Worm (Caenorhabditis elegans): ENCODE results near the gene daf-4.

Gene daf-4

ce11 chrIII:5680141-5680540, 55.2 kb downstream of the daf-4 start, which contains the start of gene pst-2 (continued):
- TF ChIP-seq snpc-1.3 (tag; optimal IDR thresholded peaks at IDR 0.05; ENCODE audit: insufficient read depth) (no peak), D2030.7 (GFP tag; IDR thresholded peaks at IDR 0.05) (no peak), lag-1 (GFP tag; IDR thresholded peaks at IDR 0.05) (no peak), Y95B8A.8 (GFP tag; IDR thresholded peaks at IDR 0.05) (0 out of 2 replicates have a peak, but pooled peaks have one; percentile 6), nhr-80 (tag; optimal IDR thresholded peaks at IDR 0.05) (no peak), attf-3 (GFP tag; conservative IDR thresholded peaks at IDR 0.05) (no peak), egl-18 (GFP tag; IDR thresholded peaks at IDR 0.05) (no peak), dpff-1 (tag; optimal IDR thresholded peaks at IDR 0.05) (no peak), ekl-4 (GFP tag; IDR thresholded peaks at IDR 0.05) (0 out of 2 replicates have a peak, but pooled peaks have one; percentile 25), hsf-1 (GFP tag; IDR thresholded peaks at IDR 0.05) (peak; percentile 64; the same call in 1 of the 2 replicates), him-1 (tag; optimal IDR thresholded peaks at IDR 0.05) (peak; percentile 47), cebp-2 (GFP tag; IDR thresholded peaks at IDR 0.05) (no peak), egl-44 (GFP tag; IDR thresholded peaks at IDR 0.05) (0 out of 2 replicates have a peak, but pooled peaks have one; percentile 13), Y53G8AR.9 (GFP tag; conservative IDR thresholded peaks at IDR 0.05) (peak; percentile 72; the same call in 1 of the 2 replicates), nhr-90 (tag; optimal IDR thresholded peaks at IDR 0.05) (no peak), zim-3 (tag; optimal IDR thresholded peaks at IDR 0.05) (no peak), somi-1 (GFP tag; optimal IDR thresholded peaks at IDR 0.05) (no peak), xnd-1 (tag; optimal IDR thresholded peaks at IDR 0.05) (peak; percentile 3), F49E8.2 (tag; optimal IDR thresholded peaks at IDR 0.05; ENCODE audit: insufficient read depth) (peak; percentile 90), T07F8.4 (tag; optimal IDR thresholded peaks at IDR 0.05) (no peak), pbrm-1 (GFP tag; IDR thresholded peaks at IDR 0.05) (peak; percentile 43; the same call in 1 of the 2 replicates), hmg-1.2 (GFP tag; IDR thresholded peaks at IDR 0.05) (0 out of 2 replicates have a peak, but pooled peaks have one; percentile 6), ZK185.1 (tag; optimal IDR thresholded peaks at IDR 0.05; ENCODE audit: poor library complexity, severe bottlenecking) (no peak), mcd-1 (GFP tag; IDR thresholded peaks at IDR 0.05) (no peak), gei-17 (GFP tag; optimal IDR thresholded peaks at IDR 0.05) (no peak), chd-7 (tag; optimal IDR thresholded peaks at IDR 0.05) (peak; percentile 13), egrh-3 (GFP tag; IDR thresholded peaks at IDR 0.05) (no peak), Y67H2A.10 (GFP tag; conservative IDR thresholded peaks at IDR 0.05) (no peak), ztf-26 (tag; optimal IDR thresholded peaks at IDR 0.05) (no peak), ceh-58 (GFP tag; IDR thresholded peaks at IDR 0.05) (peak; percentile 67; the same call in 1 of the 2 replicates), F39B2.1 (GFP tag; IDR thresholded peaks at IDR 0.05) (no peak), cebp-1 (GFP tag; IDR thresholded peaks at IDR 0.05) (no peak), cebp-1 (tag; optimal IDR thresholded peaks at IDR 0.05) (no peak), nfya-2 (GFP tag; IDR thresholded peaks at IDR 0.05) (no peak), rcor-1 (GFP tag; IDR thresholded peaks at IDR 0.05) (peak; percentile 45; the same call in 1 of the 2 replicates), K11D2.4 (GFP tag; IDR thresholded peaks at IDR 0.05) (no peak), ceh-79 (tag; optimal IDR thresholded peaks at IDR 0.05) (no peak), atf-7 (tag; optimal IDR thresholded peaks at IDR 0.05) (no peak), tbx-9 (tag; optimal IDR thresholded peaks at IDR 0.05; ENCODE audit: borderline replicate concordance) (no peak), madf-8 (GFP tag; conservative IDR thresholded peaks at IDR 0.05) (no peak), F57A8.1 (GFP tag; optimal IDR thresholded peaks at IDR 0.05) (no peak), lir-1 (GFP tag; conservative IDR thresholded peaks at IDR 0.05) (no peak), F33H1.4 (GFP tag; IDR thresholded peaks at IDR 0.05) (peak; percentile 22; the same call in 1 of the 2 replicates), ets-4 (GFP tag; optimal IDR thresholded peaks at IDR 0.05) (no peak), lin-54 (GFP tag; optimal IDR thresholded peaks at IDR 0.05) (peak; percentile 49)

Measured in whole organism, young adult.